Worm (Caenorhabditis elegans): ENCODE data around the gene glb-23.

DNA sequence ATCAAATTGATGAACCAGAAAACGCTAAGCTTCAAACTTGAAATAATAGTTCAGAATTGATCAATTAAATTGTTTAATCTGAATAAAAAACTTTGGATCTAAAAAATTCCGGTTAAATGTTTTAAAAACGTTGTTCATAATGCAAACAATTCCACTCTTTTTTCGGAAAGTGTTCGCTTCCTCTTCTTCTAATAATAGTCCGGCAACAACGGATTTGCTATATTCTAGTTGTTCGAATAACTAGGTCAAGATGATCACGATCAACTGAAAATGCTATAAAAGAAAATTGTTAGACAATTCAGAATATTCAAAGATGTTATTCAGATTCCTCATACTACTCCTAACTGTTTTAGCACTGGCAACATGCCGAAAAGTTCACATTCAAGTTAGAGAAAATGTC, 11.6 kb upstream of the glb-23 start, which contains the start of gene D2024.4:
- TF ChIP-seq nhr-11 (tag; optimal IDR thresholded peaks at IDR 0.05) (no peak), hlh-13 (GFP tag; optimal IDR thresholded peaks at IDR 0.05) (no peak), nfya-1 (tag; optimal IDR thresholded peaks at IDR 0.05) (no peak), ceh-9 (tag; optimal IDR thresholded peaks at IDR 0.05) (no peak), unc-86 (tag; optimal IDR thresholded peaks at IDR 0.05) (no peak), F13H6.1 (tag; optimal IDR thresholded peaks at IDR 0.05) (no peak), madf-2 (tag; optimal IDR thresholded peaks at IDR 0.05) (no peak), C38D4.7 (GFP tag; optimal IDR thresholded peaks at IDR 0.05) (no peak)
